Fruit fly (Drosophila melanogaster) S2 (cell line): Measurements from ENCODE around the gene spdi.

Source experiments
- CG8478 ChIP-seq: fragments of >200 bp; optimal IDR thresholded peaks from 2 replicates; lab custom pipeline; 2018
- CTCF ChIP-seq, 2 experiments: fragments of >200 bp; optimal IDR thresholded peaks; 2 replicates each; lab custom pipeline; 2018

DNA sequence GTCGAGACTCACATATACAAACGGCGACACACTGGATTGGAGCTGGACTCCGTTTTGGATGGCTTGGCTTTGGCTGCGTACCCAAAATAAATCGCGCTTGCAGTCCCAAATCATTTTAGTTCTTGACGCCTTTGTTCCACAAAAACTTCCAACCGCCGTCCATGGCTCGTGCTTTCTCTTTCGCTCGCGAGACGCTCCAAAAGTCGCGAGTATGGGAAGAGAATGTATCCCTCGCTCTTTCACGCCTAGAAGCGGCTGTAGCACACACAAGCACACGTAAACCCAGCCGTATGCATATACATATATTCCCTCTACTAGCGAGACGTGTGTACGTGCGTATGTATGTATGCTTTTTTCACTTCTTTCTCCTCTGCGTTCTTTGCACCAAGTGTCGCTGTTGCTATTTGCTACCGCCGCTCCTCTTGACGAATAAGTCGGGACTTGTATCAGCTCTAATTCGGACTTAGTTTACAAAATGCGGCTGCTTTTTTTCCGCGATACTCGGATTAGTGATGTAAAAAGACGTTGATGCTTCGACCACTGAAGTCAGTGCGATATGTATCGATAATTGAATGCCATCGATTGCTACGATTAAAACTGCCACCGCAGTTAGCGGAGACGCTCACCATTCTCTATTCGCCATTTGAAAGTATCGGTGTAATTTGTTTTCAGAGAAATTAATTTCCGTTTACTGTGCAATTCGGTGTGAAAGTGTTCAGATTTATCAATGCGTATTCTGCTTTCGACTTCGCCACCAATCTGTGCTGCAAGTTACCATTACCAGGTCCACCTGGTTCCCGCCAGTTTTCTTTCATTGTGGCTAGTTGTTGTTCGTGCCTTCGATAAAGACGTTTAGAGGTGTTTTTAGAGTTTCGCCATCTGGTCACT, 35.7 kb upstream of the spdi start, which contains the start of the genes Hmt4-20 and SkpA:
- TF ChIP-seq CTCF (optimal IDR thresholded peaks at IDR 0.05; lab: Kevin White, UChicago) (peak; percentile 42 to 62), CG8478 (lab: Kevin White, UChicago) (no peak)
